Worm (Caenorhabditis elegans) whole organism, L1 larva: ENCODE data around the gene npr-20.

Experiments
- aha-1 ChIP-seq: fragments of 150-350 bp; optimal IDR thresholded peaks from 2 replicates; lab custom pipeline; 2014; ENCODE audit warnings: missing biosample characterization, missing genetic modification characterization
- blmp-1 ChIP-seq: fragments of 150-350 bp; optimal IDR thresholded peaks from 2 replicates; lab custom pipeline; 2014; ENCODE audit warnings: missing biosample characterization, missing genetic modification characterization
- fos-1 ChIP-seq: fragments of 150-350 bp; optimal IDR thresholded peaks from 2 replicates; lab custom pipeline; 2014; ENCODE audit warnings: missing biosample characterization, missing genetic modification characterization
- mep-1 ChIP-seq: fragments of 150-350 bp; optimal IDR thresholded peaks from 2 replicates; lab custom pipeline; 2014; ENCODE audit warnings: missing biosample characterization, missing genetic modification characterization
- sox-4 ChIP-seq: sonication (generic microtip); optimal IDR thresholded peaks from 2 replicates; lab custom pipeline; 2016; ENCODE audit warnings: missing genetic modification characterization, missing compliant biosample characterization
- unc-30 ChIP-seq: sonication (generic microtip); optimal IDR thresholded peaks from 2 replicates; lab custom pipeline; 2017; ENCODE audit warnings: missing biosample characterization, missing genetic modification characterization
- unc-98 ChIP-seq: fragments of 200-800 bp; sonication (Bioruptor generic); IDR thresholded peaks from 2 replicates; pipeline ENCODE4 v1.3.6; 2022; ENCODE audit warnings: missing genetic modification characterization, missing compliant biosample characterization
- vab-15 ChIP-seq: sonication (generic microtip); optimal IDR thresholded peaks from 2 replicates; lab custom pipeline; 2017; ENCODE audit warnings: missing genotype, mild to moderate bottlenecking, missing genetic modification characterization, missing compliant biosample characterization
- ztf-4 ChIP-seq: fragments of 150-350 bp; optimal IDR thresholded peaks from 2 replicates; lab custom pipeline; 2014; ENCODE audit warnings: missing biosample characterization, missing genetic modification characterization

ce11 chrII:8878528-8878927, 13.6 kb upstream of the npr-20 start:
- no peak for TF ChIP-seq unc-98
- TF ChIP-seq aha-1, result no peak
- no peak for TF ChIP-seq blmp-1 (tag; lab: Kevin White, UChicago)
- no peak for TF ChIP-seq fos-1
- no peak for TF ChIP-seq sox-4
- no peak for TF ChIP-seq mep-1
- TF ChIP-seq ztf-4 (tag; lab: Kevin White, UChicago), result no peak
- TF ChIP-seq unc-30 (tag; lab: Kevin White, UChicago), result no peak
- no peak for TF ChIP-seq vab-15 (tag; lab: Kevin White, UChicago)
